Worm (Caenorhabditis elegans): ENCODE measurements around the gene srlf-33.

DNA sequence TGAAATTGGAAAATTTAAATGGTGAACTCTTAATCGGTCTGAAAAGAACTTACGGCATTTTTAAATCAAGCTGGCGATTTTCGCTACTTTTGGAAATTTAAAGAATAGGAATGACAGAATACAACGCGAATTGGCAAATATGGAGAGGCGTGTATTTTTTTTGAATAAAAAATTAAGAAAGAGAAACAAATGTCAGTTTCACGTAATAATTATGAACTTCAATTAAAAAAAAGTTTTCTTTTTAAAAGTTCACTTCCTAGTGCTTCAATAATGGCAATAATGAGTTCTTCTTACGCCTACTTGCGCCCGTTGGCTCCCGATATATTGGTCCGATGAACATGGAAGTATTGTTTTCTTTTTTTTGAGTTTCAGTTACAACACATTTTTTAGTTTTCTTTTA is 47.6 kb downstream of the srlf-33 start, which contains the start of gene pph-2:
- no peak for TF ChIP-seq tbx-2 (tag; optimal IDR thresholded peaks at IDR 0.05)
- TF ChIP-seq nfya-1 (tag; optimal IDR thresholded peaks at IDR 0.05; ENCODE audit: insufficient read depth), result no peak
- no peak for TF ChIP-seq ama-1 (optimal IDR thresholded peaks at IDR 0.05)
- no peak for TF ChIP-seq eor-1 (tag; optimal IDR thresholded peaks at IDR 0.05)
- TF ChIP-seq nhr-28 (tag; optimal IDR thresholded peaks at IDR 0.05), result no peak
- no peak for TF ChIP-seq pqm-1 (tag; optimal IDR thresholded peaks at IDR 0.05)
- TF ChIP-seq aly-2 (tag; optimal IDR thresholded peaks at IDR 0.05), result no peak
- no peak for TF ChIP-seq nhr-77 (tag; optimal IDR thresholded peaks at IDR 0.05)
- TF ChIP-seq unc-62 (GFP tag; optimal IDR thresholded peaks at IDR 0.05), result no peak
- TF ChIP-seq snpc-4 (tag; optimal IDR thresholded peaks at IDR 0.05), result no peak
- TF ChIP-seq unc-39 (tag; optimal IDR thresholded peaks at IDR 0.05), result no peak
- TF ChIP-seq fkh-10 (GFP tag; optimal IDR thresholded peaks at IDR 0.05), result no peak
- TF ChIP-seq elt-2 (tag; optimal IDR thresholded peaks at IDR 0.05), result no peak
